Worm (Caenorhabditis elegans): ENCODE measurements around the gene max-1.

The max-1 gene

DNA sequence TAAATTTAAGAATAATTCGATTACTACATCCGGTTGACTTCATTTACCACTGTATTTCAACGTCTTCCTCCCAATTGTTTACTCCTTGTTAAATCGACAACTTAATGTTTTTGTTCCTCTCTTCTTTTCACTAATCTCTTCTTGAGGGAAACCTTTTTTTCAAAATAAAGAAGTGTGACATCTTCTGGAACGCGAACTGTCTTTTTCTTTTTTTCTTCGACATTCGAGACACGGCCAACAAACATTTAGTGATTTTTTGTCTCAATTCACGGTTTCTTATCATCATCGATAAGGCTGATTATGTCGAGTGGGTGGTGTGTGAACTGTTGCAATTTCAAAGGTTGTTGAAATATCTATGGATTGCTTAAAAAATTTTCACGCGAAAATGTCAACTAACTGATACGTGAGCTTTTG is 34.8 kb downstream of the max-1 start (continued):
- TF ChIP-seq saeg-2 (GFP tag; IDR thresholded peaks at IDR 0.05) (0 out of 2 replicates have a peak, but pooled peaks have one; percentile 39), nhr-48 (tag; optimal IDR thresholded peaks at IDR 0.05) (no peak), T20F7.1 (GFP tag; optimal IDR thresholded peaks at IDR 0.05) (peak; percentile 25), madf-9 (GFP tag; conservative IDR thresholded peaks at IDR 0.05) (no peak), rbr-2 (tag; optimal IDR thresholded peaks at IDR 0.05) (no peak), arid-1 (GFP tag; conservative IDR thresholded peaks at IDR 0.05) (no peak), F49E8.2 (tag; optimal IDR thresholded peaks at IDR 0.05; ENCODE audit: borderline replicate concordance) (no peak), nhr-28 (tag; optimal IDR thresholded peaks at IDR 0.05) (peak; percentile 71), hif-1 (tag; optimal IDR thresholded peaks at IDR 0.05) (no peak), Y105C5A.15 (GFP tag; IDR thresholded peaks at IDR 0.05) (no peak), aha-1 (tag) (peak; percentile 87), dmd-6 (GFP tag; IDR thresholded peaks at IDR 0.05) (peak; percentile 85), lin-15B (tag; optimal IDR thresholded peaks at IDR 0.05) (no peak), dve-1 (tag; optimal IDR thresholded peaks at IDR 0.05; ENCODE audit: insufficient read depth) (peak; percentile 78), egl-43 (GFP tag; IDR thresholded peaks at IDR 0.05) (no peak), F26F4.8 (GFP tag; conservative IDR thresholded peaks at IDR 0.05) (no peak), lin-1 (GFP tag; IDR thresholded peaks at IDR 0.05) (no peak), daf-8 (GFP tag; IDR thresholded peaks at IDR 0.05) (no peak), tag-97 (GFP tag; IDR thresholded peaks at IDR 0.05) (no peak), unc-130 (GFP tag; optimal IDR thresholded peaks at IDR 0.05) (no peak), skn-1 (tag; optimal IDR thresholded peaks at IDR 0.05) (no peak), ZK546.5 (tag; optimal IDR thresholded peaks at IDR 0.05) (no peak), lin-13 (GFP tag; optimal IDR thresholded peaks at IDR 0.05) (no peak), nhr-25 (tag; optimal IDR thresholded peaks at IDR 0.05; ENCODE audit: borderline replicate concordance, insufficient read depth) (no peak), php-3 (GFP tag; IDR thresholded peaks at IDR 0.05) (0 out of 2 replicates have a peak, but pooled peaks have one; percentile 14), mes-2 (tag; optimal IDR thresholded peaks at IDR 0.05; ENCODE audit: poor library complexity, severe bottlenecking) (peak; percentile 16), F37D6.2 (tag; optimal IDR thresholded peaks at IDR 0.05) (no peak), dmd-9 (GFP tag; IDR thresholded peaks at IDR 0.05) (no peak), ztf-7 (tag; optimal IDR thresholded peaks at IDR 0.05) (no peak), zip-2 (tag; optimal IDR thresholded peaks at IDR 0.05) (no peak), hmg-1.1 (GFP tag; IDR thresholded peaks at IDR 0.05) (no peak), ceh-62 (tag; optimal IDR thresholded peaks at IDR 0.05) (no peak), R02D3.7 (tag; optimal IDR thresholded peaks at IDR 0.05) (no peak), mxl-3 (GFP tag; optimal IDR thresholded peaks at IDR 0.05) (peak; percentile 52), F10B5.3 (tag; optimal IDR thresholded peaks at IDR 0.05) (no peak), nhr-77 (tag; optimal IDR thresholded peaks at IDR 0.05) (no peak), unc-62 (GFP tag; optimal IDR thresholded peaks at IDR 0.05 in 1 of 2) (no peak), unc-62 (tag; optimal IDR thresholded peaks at IDR 0.05) (no peak), lin-39 (tag; optimal IDR thresholded peaks at IDR 0.05) (no peak), Y5F2A.4 (GFP tag; optimal IDR thresholded peaks at IDR 0.05) (no peak), zfp-3 (GFP tag; conservative IDR thresholded peaks at IDR 0.05) (no peak), fkh-10 (GFP tag; optimal IDR thresholded peaks at IDR 0.05) (no peak), pha-4 (GFP tag; IDR thresholded peaks at IDR 0.05) (no peak), pha-4 (tag; optimal IDR thresholded peaks at IDR 0.05) (no peak), egl-27 (tag; optimal IDR thresholded peaks at IDR 0.05) (no peak), ces-1 (GFP tag; optimal IDR thresholded peaks at IDR 0.05) (no peak), madf-5 (GFP tag; IDR thresholded peaks at IDR 0.05) (no peak), ceh-28 (tag; optimal IDR thresholded peaks at IDR 0.05) (no peak), mdt-29 (GFP tag; IDR thresholded peaks at IDR 0.05) (no peak), ceh-82 (tag; optimal IDR thresholded peaks at IDR 0.05) (no peak), daf-19 (GFP tag; conservative IDR thresholded peaks at IDR 0.05) (no peak), ceh-44 (GFP tag; IDR thresholded peaks at IDR 0.05) (no peak)
